Fruit fly (Drosophila melanogaster) whole organism, adult: ENCODE measurements around the gene atms.
A peak's percentile ranks its signal among the peaks of the same experiment; 100 is the strongest.

Experiments used
- CG11617 ChIP-seq: fragments of 200-800 bp; sonication (Bioruptor generic); optimal IDR thresholded peaks from 2 replicates; lab custom pipeline; 2017; ENCODE audit warnings: mild to moderate bottlenecking, missing biosample characterization, missing genetic modification reagents, missing genetic modification characterization
- CG12768 ChIP-seq: fragments of 200-800 bp; sonication (Bioruptor generic); optimal IDR thresholded peaks from 2 replicates; lab custom pipeline; 2017; ENCODE audit warnings: missing biosample characterization, missing genetic modification characterization, mild to moderate bottlenecking, moderate library complexity, missing genetic modification reagents
- CG14711 ChIP-seq: fragments of 200-800 bp; sonication (Bioruptor generic); optimal IDR thresholded peaks from 2 replicates; lab custom pipeline; 2018; ENCODE audit warnings: missing biosample characterization, mild to moderate bottlenecking, missing genetic modification characterization, moderate library complexity
- CG1620 ChIP-seq: fragments of 200-800 bp; sonication (Bioruptor generic); optimal IDR thresholded peaks from 2 replicates; lab custom pipeline; 2016; ENCODE audit warnings: missing biosample characterization, missing genetic modification characterization
- CG33017 ChIP-seq: fragments of 200-800 bp; sonication (Bioruptor generic); optimal IDR thresholded peaks from 2 replicates; lab custom pipeline; 2018; ENCODE audit warnings: missing biosample characterization, mild to moderate bottlenecking, missing genetic modification characterization, moderate library complexity
- CG5204 ChIP-seq: fragments of 200-800 bp; sonication (Bioruptor generic); optimal IDR thresholded peaks from 2 replicates; lab custom pipeline; 2016; ENCODE audit warnings: missing biosample characterization, missing genetic modification characterization
- CG7045 ChIP-seq: fragments of 200-800 bp; sonication (Bioruptor generic); optimal IDR thresholded peaks from 2 replicates; lab custom pipeline; 2017; ENCODE audit warnings: missing biosample characterization, mild to moderate bottlenecking, missing genetic modification characterization
- CG7101 ChIP-seq: fragments of 200-800 bp; sonication (Bioruptor generic); optimal IDR thresholded peaks from 2 replicates; lab custom pipeline; 2018; ENCODE audit warnings: missing biosample characterization, mild to moderate bottlenecking, missing genetic modification characterization, moderate library complexity
- Clk ChIP-seq: fragments of 200-800 bp; sonication (Bioruptor generic); optimal IDR thresholded peaks from 2 replicates; lab custom pipeline; 2017; ENCODE audit warnings: missing biosample characterization, missing genetic modification characterization
- Crg-1 ChIP-seq: fragments of 200-800 bp; sonication (Bioruptor generic); optimal IDR thresholded peaks from 2 replicates; lab custom pipeline; 2016; ENCODE audit warnings: missing biosample characterization, missing genetic modification characterization
- Hr96 ChIP-seq: fragments of 200-800 bp; sonication (Bioruptor generic); optimal IDR thresholded peaks from 2 replicates; lab custom pipeline; 2016; ENCODE audit warnings: missing biosample characterization, missing genetic modification characterization
- Mnt ChIP-seq: fragments of 200-800 bp; sonication (Bioruptor generic); optimal IDR thresholded peaks from 2 replicates; lab custom pipeline; 2016; ENCODE audit warnings: missing biosample characterization, mild to moderate bottlenecking, missing genetic modification characterization
- bab1 ChIP-seq: fragments of 200-800 bp; sonication (Bioruptor generic); optimal IDR thresholded peaks from 3 replicates; lab custom pipeline; 2019; ENCODE audit warnings: missing biosample characterization, mild to moderate bottlenecking, missing genetic modification characterization, moderate library complexity
- cic ChIP-seq: fragments of 200-800 bp; sonication (Bioruptor generic); optimal IDR thresholded peaks from 2 replicates; lab custom pipeline; 2017; ENCODE audit warnings: missing biosample characterization, mild to moderate bottlenecking, missing genetic modification characterization, moderate library complexity
- cnc ChIP-seq, 2 experiments: fragments of >200 bp; optimal IDR thresholded peaks; 2 replicates each; lab custom pipeline; 2017
- kay ChIP-seq: fragments of 200-800 bp; sonication (Bioruptor generic); peaks from one replicate; lab custom pipeline; 2016; ENCODE audit warnings: missing biosample characterization, missing genetic modification characterization, borderline replicate concordance
- ovo ChIP-seq: fragments of 200-800 bp; sonication (Bioruptor generic); optimal IDR thresholded peaks from 2 replicates; lab custom pipeline; 2016; ENCODE audit warnings: missing biosample characterization, missing genetic modification characterization
- pad ChIP-seq: fragments of 200-800 bp; sonication (Bioruptor generic); optimal IDR thresholded peaks from 3 replicates; lab custom pipeline; 2017; ENCODE audit warnings: missing biosample characterization, missing genetic modification characterization, mild to moderate bottlenecking, moderate library complexity, missing genetic modification reagents
- tj ChIP-seq: fragments of 200-800 bp; sonication (Bioruptor generic); optimal IDR thresholded peaks from 3 replicates; lab custom pipeline; 2017; ENCODE audit warnings: missing biosample characterization, mild to moderate bottlenecking, missing genetic modification characterization, moderate library complexity
- toe ChIP-seq: fragments of 200-800 bp; sonication (Bioruptor generic); optimal IDR thresholded peaks from 2 replicates; lab custom pipeline; 2016; ENCODE audit warnings: missing biosample characterization, missing genetic modification characterization

The atms gene

dm6 chr3R:4807582-4807981 lies 57.7 kb downstream of the atms start:
- TF ChIP-seq CG11617 (GFP tag; lab: Kevin White, UChicago) (no peak), tj (GFP tag; lab: Kevin White, UChicago) (peak; percentile 66)

- no peak for TF ChIP-seq cic (GFP tag; lab: Kevin White, UChicago)
- TF ChIP-seq CG12768 (GFP tag; lab: Kevin White, UChicago): peak; percentile 28
- TF ChIP-seq pad (GFP tag; lab: Kevin White, UChicago): peak; percentile 57
- no peak for TF ChIP-seq Mnt (GFP tag; lab: Kevin White, UChicago)
Measured at dm6 chr3R:4809944-4810653, 60.3 kb downstream of the atms start.

DNA sequence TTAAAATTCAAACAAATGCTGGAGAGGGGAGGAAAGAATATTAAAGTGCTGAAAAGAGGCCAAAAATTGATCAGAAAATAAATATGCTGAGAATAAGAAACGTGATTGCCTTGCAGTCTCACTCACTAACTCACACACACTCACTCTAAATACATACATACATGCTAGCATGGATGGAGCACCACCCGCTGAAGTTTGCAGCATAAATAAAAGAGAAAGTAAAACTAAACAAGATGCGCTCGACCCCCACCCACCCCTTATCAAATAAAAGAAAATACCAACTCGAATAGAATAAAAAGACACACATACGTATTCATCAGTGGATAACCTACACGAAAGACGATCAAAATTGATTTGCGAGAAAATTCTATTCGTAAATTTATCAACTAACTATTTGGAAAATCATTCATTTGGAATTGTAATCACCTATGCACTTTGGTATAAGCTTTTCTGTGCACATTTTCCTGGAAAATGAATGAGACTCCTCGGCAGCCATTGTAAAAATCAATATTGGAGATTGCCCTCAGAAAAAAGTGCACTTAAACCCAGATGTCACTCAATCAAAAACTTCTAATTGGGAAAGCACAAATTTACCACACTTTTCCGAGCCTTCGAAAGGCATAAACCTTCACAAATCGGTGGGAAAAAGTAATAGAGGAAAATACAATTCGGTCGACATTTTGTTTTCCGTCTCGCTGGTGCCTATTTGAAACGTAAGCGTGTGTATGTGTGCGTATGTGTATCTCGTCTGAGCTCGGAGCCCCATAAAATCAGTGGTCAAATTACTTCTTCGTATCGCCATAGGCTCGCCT lies 61.5 kb downstream of the atms start, which contains the start of gene Gmppb:
TSS of gene Gmppb (plus strand) at position 321 of the 812 bp plus-strand sequence.
- TF ChIP-seq tj (GFP tag; lab: Kevin White, UChicago) (no peak), CG11617 (GFP tag; lab: Kevin White, UChicago) (no peak), CG33017 (tag; lab: Kevin White, UChicago) (no peak), Mnt (GFP tag; lab: Kevin White, UChicago) (no peak), CG7045 (GFP tag; lab: Kevin White, UChicago) (no peak), CG1620 (GFP tag; lab: Kevin White, UChicago) (no peak), Clk (GFP tag; lab: Kevin White, UChicago) (no peak), toe (GFP tag; lab: Kevin White, UChicago) (no peak), Crg-1 (GFP tag; lab: Kevin White, UChicago) (no peak), cnc (optimal IDR thresholded peaks at IDR 0.05; lab: Kevin White, UChicago) (no peak), pad (GFP tag; lab: Kevin White, UChicago) (no peak), CG12768 (GFP tag; lab: Kevin White, UChicago) (no peak), CG5204 (GFP tag; lab: Kevin White, UChicago) (no peak), CG14711 (no peak), ovo (GFP tag; lab: Kevin White, UChicago) (no peak), CG7101 (no peak), Hr96 (no peak)

- TF ChIP-seq Mnt (GFP tag; lab: Kevin White, UChicago) (peak; percentile 80), CG11617 (GFP tag; lab: Kevin White, UChicago) (no peak), bab1 (peak; percentile 74), CG7045 (GFP tag; lab: Kevin White, UChicago) (no peak), kay (GFP tag; lab: Kevin White, UChicago) (peak; percentile 88), CG7101 (peak; percentile 40), tj (GFP tag; lab: Kevin White, UChicago) (peak; percentile 97), pad (GFP tag; lab: Kevin White, UChicago) (peak; percentile 2)
Measured at dm6 chr3R:4811936-4812534, 62.2 kb downstream of the atms start, which contains the start of the genes Hus1-like and ctrip. Hus1-like (minus strand) TSS chr3R:4812096. ctrip (minus strand) TSS chr3R:4812096.

dm6 chr3R:4813172-4813716 lies 63.4 kb downstream of the atms start:
- TF ChIP-seq kay (GFP tag; lab: Kevin White, UChicago) (no peak), CG7045 (GFP tag; lab: Kevin White, UChicago) (peak; percentile 9), bab1 (peak; percentile 23), Clk (GFP tag; lab: Kevin White, UChicago) (no peak), toe (GFP tag; lab: Kevin White, UChicago) (peak; percentile 21), pad (GFP tag; lab: Kevin White, UChicago) (peak; percentile 7), CG14711 (no peak), cic (GFP tag; lab: Kevin White, UChicago) (peak; percentile 72), CG33017 (tag; lab: Kevin White, UChicago) (peak; percentile 15), CG1620 (GFP tag; lab: Kevin White, UChicago) (no peak), CG12768 (GFP tag; lab: Kevin White, UChicago) (peak; percentile 38), CG11617 (GFP tag; lab: Kevin White, UChicago) (peak; percentile 37), ovo (GFP tag; lab: Kevin White, UChicago) (peak; percentile 14), Mnt (GFP tag; lab: Kevin White, UChicago) (peak; percentile 54), CG7101 (peak; percentile 42), CG5204 (GFP tag; lab: Kevin White, UChicago) (no peak), Hr96 (no peak), cnc (optimal IDR thresholded peaks at IDR 0.05; lab: Kevin White, UChicago) (no peak), tj (GFP tag; lab: Kevin White, UChicago) (peak; percentile 19), Crg-1 (GFP tag; lab: Kevin White, UChicago) (peak; percentile 67)
